Worm (Caenorhabditis elegans) whole organism, early embryonic: ENCODE results near the gene K03B4.9.
A peak's percentile ranks its signal among the peaks of the same experiment; 100 is the strongest.

ENCODE experiments used
- B0310.2 ChIP-seq: sonication (generic microtip); optimal IDR thresholded peaks from 2 replicates; lab custom pipeline; 2016; ENCODE audit warnings: mild to moderate bottlenecking, missing genetic modification characterization, missing compliant biosample characterization
- F13C5.2 ChIP-seq: sonication (generic microtip); optimal IDR thresholded peaks from 2 replicates; lab custom pipeline; 2017; ENCODE audit warnings: mild to moderate bottlenecking, missing genetic modification characterization, inconsistent platforms, missing compliant biosample characterization
- aly-1 ChIP-seq: sonication (generic microtip); optimal IDR thresholded peaks from 2 replicates; lab custom pipeline; 2016; ENCODE audit warnings: missing genetic modification characterization, missing compliant biosample characterization
- ama-1 ChIP-seq: fragments of 150-350 bp; optimal IDR thresholded peaks from 2 replicates; lab custom pipeline; 2014
- ceh-13 ChIP-seq: fragments of 200-800 bp; sonication (Bioruptor generic); optimal IDR thresholded peaks from 2 replicates; lab custom pipeline; 2018; ENCODE audit warnings: mild to moderate bottlenecking, missing genetic modification characterization, missing compliant biosample characterization
- ceh-36 ChIP-seq: sonication (generic microtip); optimal IDR thresholded peaks from 2 replicates; lab custom pipeline; 2016; ENCODE audit warnings: missing genetic modification characterization, inconsistent platforms, missing compliant biosample characterization
- ets-7 ChIP-seq: sonication (generic microtip); optimal IDR thresholded peaks from 2 replicates; lab custom pipeline; 2016; ENCODE audit warnings: missing genotype, missing genetic modification characterization, missing compliant biosample characterization
- flt-1 ChIP-seq: fragments of 200-800 bp; sonication (Bioruptor generic); IDR thresholded peaks from 2 replicates; pipeline ENCODE4 v1.3.6; 2022; ENCODE audit warnings: missing genetic modification characterization, missing compliant biosample characterization
- hmbx-1 ChIP-seq: sonication (generic microtip); optimal IDR thresholded peaks from 2 replicates; lab custom pipeline; 2016; ENCODE audit warnings: mild to moderate bottlenecking, missing genetic modification characterization, missing compliant biosample characterization
- hmg-4 ChIP-seq: fragments of 200-800 bp; sonication (Bioruptor generic); optimal IDR thresholded peaks from 2 replicates; lab custom pipeline; 2018; ENCODE audit warnings: mild to moderate bottlenecking, missing genetic modification characterization, missing compliant biosample characterization
- hnd-1 ChIP-seq: sonication (generic microtip); optimal IDR thresholded peaks from 2 replicates; lab custom pipeline; 2016; ENCODE audit warnings: missing genetic modification characterization, missing compliant biosample characterization
- pes-1 ChIP-seq: fragments of 200-800 bp; sonication (Bioruptor generic); IDR thresholded peaks from 2 replicates; pipeline ENCODE4 v1.3.6; 2022; ENCODE audit warnings: missing genetic modification reagents, missing genetic modification characterization, missing compliant biosample characterization
- scrt-1 ChIP-seq: fragments of 200-800 bp; sonication (Bioruptor generic); IDR thresholded peaks from 2 replicates; pipeline ENCODE4 v1.3.6; 2022; ENCODE audit warnings: missing genetic modification characterization, missing compliant biosample characterization
- sea-1 ChIP-seq: fragments of 200-800 bp; sonication (Bioruptor generic); conservative IDR thresholded peaks from 2 replicates; pipeline ENCODE4 v1.3.6; 2022; ENCODE audit warnings: missing genetic modification characterization, missing compliant biosample characterization
- tbx-11 ChIP-seq: fragments of 200-800 bp; sonication (Bioruptor generic); IDR thresholded peaks from 2 replicates; pipeline ENCODE4 v1.3.6; 2022; ENCODE audit warnings: missing genetic modification characterization, missing compliant biosample characterization
- tbx-37 ChIP-seq: fragments of 200-800 bp; sonication (Bioruptor generic); conservative IDR thresholded peaks from 2 replicates; pipeline ENCODE4 v1.3.6; 2022; ENCODE audit warnings: missing genetic modification reagents, missing genetic modification characterization, missing compliant biosample characterization
- tra-4 ChIP-seq: sonication (generic microtip); optimal IDR thresholded peaks from 2 replicates; lab custom pipeline; 2017; ENCODE audit warnings: missing genetic modification characterization, missing compliant biosample characterization

Gene K03B4.9

DNA sequence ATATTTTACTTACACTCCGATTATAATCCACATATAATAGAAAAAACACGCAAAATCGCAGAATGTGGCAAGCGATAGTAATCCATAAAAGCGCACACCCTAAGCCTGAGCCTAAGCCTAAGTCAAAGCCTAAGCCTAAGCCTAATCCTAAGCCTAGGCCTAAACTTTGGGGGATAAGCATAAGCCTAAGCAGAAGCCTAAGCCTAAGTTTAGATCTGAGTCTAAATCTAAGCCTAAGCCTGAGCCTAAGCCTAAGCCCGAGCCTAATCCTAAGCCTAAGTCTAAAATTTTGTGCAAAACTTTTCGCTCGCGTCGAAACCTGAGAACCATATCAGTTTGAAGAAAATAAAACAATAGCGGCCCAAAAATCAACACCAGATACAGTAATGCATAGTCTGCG is 11.8 kb upstream of the K03B4.9 start:
- TF ChIP-seq scrt-1 (GFP tag; lab: Robert Waterston, UW) (no peak), ceh-36 (peak; percentile 73)

DNA sequence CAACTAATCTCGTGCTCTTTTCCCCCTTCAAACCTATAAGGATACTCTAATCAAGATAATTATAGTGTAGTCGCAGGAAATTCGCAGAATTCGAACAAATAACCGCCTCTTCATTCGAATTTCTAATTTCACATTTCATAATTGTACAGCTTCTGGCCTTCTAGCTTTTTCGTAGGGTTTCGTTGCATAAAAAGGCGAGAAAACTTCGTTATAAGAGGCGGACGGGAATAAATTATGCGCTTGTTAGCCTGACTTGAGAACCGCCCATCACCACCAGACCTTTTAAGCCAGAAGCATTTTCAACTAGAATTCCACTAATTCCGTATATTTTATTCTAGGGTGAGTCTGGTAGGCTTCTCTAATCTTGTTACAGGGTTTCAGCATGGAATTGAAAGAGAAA is 9.3 kb upstream of the K03B4.9 start, which contains the start of gene K03B4.4:
Gene K03B4.4, plus strand, starts transcription at position 301 of the 400 bp plus-strand sequence.
- no peak for TF ChIP-seq pes-1 (GFP tag; lab: Robert Waterston, UW)
- TF ChIP-seq scrt-1 (GFP tag; lab: Robert Waterston, UW): no peak
- TF ChIP-seq ets-7: no peak
- no peak for TF ChIP-seq tra-4
- TF ChIP-seq hnd-1: no peak

DNA sequence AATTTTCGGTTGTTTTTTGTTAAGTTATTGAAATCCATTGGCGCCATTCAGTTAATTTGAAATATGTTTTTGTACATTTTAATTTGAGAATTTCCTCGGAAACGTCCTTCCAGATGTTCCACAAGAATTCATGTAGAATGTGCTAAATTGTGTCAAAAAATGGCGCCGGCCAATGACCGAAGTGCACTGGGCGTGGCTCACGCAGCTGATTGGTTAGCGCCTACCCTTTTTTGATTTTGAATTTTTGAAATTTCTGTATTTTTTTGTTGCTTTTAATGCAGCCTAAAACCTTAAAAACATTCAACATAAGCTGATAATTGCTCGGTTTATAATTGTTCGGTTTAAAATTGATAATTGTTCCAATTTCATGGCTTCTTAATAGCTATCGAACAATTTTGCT is 4.4 kb upstream of the K03B4.9 start:
- TF ChIP-seq tra-4 (no peak), flt-1 (GFP tag; lab: Robert Waterston, UW) (no peak), F13C5.2 (tag; lab: Kevin White, UChicago) (no peak), sea-1 (GFP tag; lab: Robert Waterston, UW) (no peak), ets-7 (no peak), ceh-36 (no peak), B0310.2 (tag; lab: Kevin White, UChicago) (no peak)

DNA sequence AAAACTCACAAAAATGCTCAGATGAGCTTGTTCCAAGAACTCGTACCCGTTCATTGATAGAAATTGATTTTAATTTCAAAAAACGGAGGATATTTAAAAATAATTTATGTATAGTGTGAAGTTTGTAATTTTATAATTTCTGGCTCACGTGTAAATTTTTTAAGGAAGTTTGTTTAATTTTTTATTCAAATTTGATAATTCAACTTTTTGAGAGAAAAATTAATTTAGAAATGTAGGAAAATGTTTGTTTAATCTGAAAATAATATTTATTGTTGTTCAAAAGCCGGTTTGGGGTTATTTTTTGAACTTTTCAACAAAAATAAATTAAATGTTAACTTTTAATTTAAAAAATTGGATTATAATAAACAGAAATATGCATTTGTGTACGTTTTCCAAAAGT is 3.7 kb upstream of the K03B4.9 start, which contains the start of gene K03B4.6:
Gene K03B4.6, minus strand, starts transcription at position 101 of the 400 bp plus-strand sequence.
- TF ChIP-seq pes-1 (GFP tag; lab: Robert Waterston, UW) (no peak), tbx-37 (GFP tag; lab: Robert Waterston, UW) (no peak), scrt-1 (GFP tag; lab: Robert Waterston, UW) (no peak), hmbx-1 (no peak), ceh-13 (GFP tag; lab: Kevin White, UChicago) (no peak)

DNA sequence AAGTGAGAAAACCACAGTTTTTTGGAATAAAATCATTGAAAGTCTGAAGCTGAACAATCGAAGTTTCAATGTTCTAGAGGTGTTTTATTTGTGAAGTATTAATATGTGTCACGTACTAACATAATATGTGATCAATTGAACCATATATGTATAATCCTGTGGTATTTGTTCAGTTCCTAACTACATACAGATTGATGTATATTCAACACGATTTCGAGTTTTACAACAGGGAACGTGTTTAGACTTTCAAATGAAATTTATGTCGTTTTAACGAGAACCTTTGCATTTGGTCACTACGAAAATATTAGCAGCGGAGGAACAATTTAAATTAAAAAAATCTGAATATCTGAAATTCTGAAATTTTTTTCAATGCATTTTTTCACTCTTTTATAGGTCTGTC is 2.1 kb upstream of the K03B4.9 start, which contains the start of gene K03B4.8:
Gene K03B4.8, minus strand, starts transcription at position 101 of the 400 bp plus-strand sequence.
- TF ChIP-seq ceh-36 (no peak), scrt-1 (GFP tag; lab: Robert Waterston, UW) (no peak), hmbx-1 (no peak), sea-1 (GFP tag; lab: Robert Waterston, UW) (no peak), pes-1 (GFP tag; lab: Robert Waterston, UW) (no peak), ceh-13 (GFP tag; lab: Kevin White, UChicago) (no peak), tbx-11 (GFP tag; lab: Robert Waterston, UW) (no peak), tra-4 (no peak), ets-7 (no peak), aly-1 (tag; lab: Kevin White, UChicago) (no peak), hmg-4 (no peak), flt-1 (GFP tag; lab: Robert Waterston, UW) (no peak), F13C5.2 (tag; lab: Kevin White, UChicago) (no peak), B0310.2 (tag; lab: Kevin White, UChicago) (no peak), tbx-37 (GFP tag; lab: Robert Waterston, UW) (no peak), hnd-1 (no peak), ama-1 (lab: Kevin White, UChicago) (no peak)

DNA sequence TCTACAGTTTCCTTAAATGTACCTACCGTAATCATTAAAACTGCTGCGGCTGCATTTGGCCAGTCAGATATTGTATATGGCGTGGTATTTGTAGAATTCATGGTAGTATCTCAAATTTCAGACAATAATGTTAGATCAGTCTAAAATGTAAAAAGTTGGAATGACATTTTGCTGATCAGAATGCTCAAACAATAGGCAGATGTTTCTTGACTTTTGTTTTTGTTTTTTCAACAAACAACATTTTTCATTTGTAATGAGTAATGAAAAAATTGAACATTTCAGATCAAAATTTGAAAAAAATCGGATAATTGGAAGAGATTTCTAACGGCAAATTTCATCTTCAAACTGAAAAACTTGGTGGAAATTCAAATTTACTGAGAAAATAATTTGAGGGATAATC is 3.8 kb downstream of the K03B4.9 start, which contains the start of gene srx-77:
Gene srx-77, minus strand, starts transcription at position 101 of the 400 bp plus-strand sequence.
- TF ChIP-seq ama-1 (lab: Kevin White, UChicago) (no peak), hnd-1 (no peak), B0310.2 (tag; lab: Kevin White, UChicago) (no peak), tra-4 (no peak), ceh-36 (no peak), F13C5.2 (tag; lab: Kevin White, UChicago) (no peak), pes-1 (GFP tag; lab: Robert Waterston, UW) (no peak), aly-1 (tag; lab: Kevin White, UChicago) (no peak), tbx-37 (GFP tag; lab: Robert Waterston, UW) (no peak), tbx-11 (GFP tag; lab: Robert Waterston, UW) (no peak), hmg-4 (no peak), sea-1 (GFP tag; lab: Robert Waterston, UW) (no peak), flt-1 (GFP tag; lab: Robert Waterston, UW) (no peak), ceh-13 (GFP tag; lab: Kevin White, UChicago) (no peak), ets-7 (no peak)

DNA sequence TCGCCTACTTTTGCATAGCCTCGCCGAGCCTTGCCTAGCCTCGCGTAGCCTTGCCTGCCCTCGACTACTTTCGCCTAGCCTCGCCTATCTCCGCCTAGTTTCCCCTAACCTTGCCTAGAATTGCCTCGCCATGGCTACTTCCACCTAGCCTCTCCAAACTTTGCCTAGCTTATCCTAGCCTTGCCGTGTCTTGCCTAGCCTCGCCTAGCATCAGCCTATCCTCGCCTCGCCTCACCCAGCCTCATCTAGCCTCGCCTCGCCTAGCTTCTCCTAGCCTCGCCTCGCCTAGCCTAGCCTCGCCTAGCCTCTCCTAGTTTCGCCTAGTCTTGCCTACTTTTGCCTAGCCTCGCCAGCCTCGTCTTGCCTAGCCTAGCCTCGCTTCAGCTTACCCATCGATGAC is 5.3 kb downstream of the K03B4.9 start:
- TF ChIP-seq aly-1 (tag; lab: Kevin White, UChicago): peak; percentile 19
- no peak for TF ChIP-seq B0310.2 (tag; lab: Kevin White, UChicago)

DNA sequence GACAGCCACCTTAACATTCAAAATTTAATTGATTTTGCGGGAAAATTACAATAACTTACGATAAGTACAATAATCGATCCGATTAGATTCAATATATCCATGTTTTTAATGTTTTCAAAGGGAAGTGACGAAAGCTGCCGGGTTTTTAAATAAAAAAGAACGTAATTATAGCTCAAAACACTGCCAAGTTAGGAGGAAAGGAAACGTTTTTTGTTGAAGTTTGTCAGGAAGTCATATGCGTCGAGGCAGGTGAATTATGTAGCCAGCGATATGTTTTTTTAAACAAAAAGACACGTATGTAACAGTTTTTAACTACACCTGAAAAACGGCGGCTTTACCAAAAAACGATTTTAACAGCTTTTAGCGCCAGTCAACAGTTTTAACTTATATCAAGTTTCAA is 6.7 kb downstream of the K03B4.9 start, which contains the start of gene srx-73:
Gene srx-73, minus strand, starts transcription at position 101 of the 400 bp plus-strand sequence.
- TF ChIP-seq tra-4: no peak
- TF ChIP-seq B0310.2 (tag; lab: Kevin White, UChicago): no peak
- no peak for TF ChIP-seq ceh-13 (GFP tag; lab: Kevin White, UChicago)
- no peak for TF ChIP-seq tbx-11 (GFP tag; lab: Robert Waterston, UW)
- no peak for TF ChIP-seq aly-1 (tag; lab: Kevin White, UChicago)
- no peak for TF ChIP-seq scrt-1 (GFP tag; lab: Robert Waterston, UW)
- TF ChIP-seq ama-1 (lab: Kevin White, UChicago): no peak
- TF ChIP-seq sea-1 (GFP tag; lab: Robert Waterston, UW): no peak
- no peak for TF ChIP-seq tbx-37 (GFP tag; lab: Robert Waterston, UW)
- no peak for TF ChIP-seq ceh-36
- no peak for TF ChIP-seq flt-1 (GFP tag; lab: Robert Waterston, UW)
- TF ChIP-seq hmbx-1: no peak
- TF ChIP-seq F13C5.2 (tag; lab: Kevin White, UChicago): no peak
- TF ChIP-seq hmg-4: no peak
